Worm (Caenorhabditis elegans): ENCODE data around the gene Y62E10A.3.

ce11 chrIV:13389237-13389636, 29.2 kb upstream of the Y62E10A.3 start:
- TF ChIP-seq blmp-1 (tag; optimal IDR thresholded peaks at IDR 0.05) (no peak), unc-62 (GFP tag; optimal IDR thresholded peaks at IDR 0.05) (no peak), snpc-4 (tag; optimal IDR thresholded peaks at IDR 0.05) (no peak), unc-120 (tag; optimal IDR thresholded peaks at IDR 0.05; ENCODE audit: poor library complexity, severe bottlenecking) (no peak)
